Fruit fly (Drosophila melanogaster): ENCODE measurements around the gene DEF8.

DEF8 gene

dm6 chr3L:12178847-12179437 is 47.0 kb downstream of the DEF8 start:
- peak; percentile 16 for TF ChIP-seq CG17801 (GFP tag; optimal IDR thresholded peaks at IDR 0.05; ENCODE audit: partially characterized antibody)

All from ovary, adult (tissue).